Worm (Caenorhabditis elegans) whole organism, L2 larva: ENCODE measurements around the gene C35B1.3.

Experiments used
- C34F6.9 ChIP-seq: fragments of 150-350 bp; optimal IDR thresholded peaks from 2 replicates; lab custom pipeline; 2014; ENCODE audit warnings: missing biosample characterization, missing genetic modification characterization
- F13H6.1 ChIP-seq: sonication (generic microtip); optimal IDR thresholded peaks from 2 replicates; lab custom pipeline; 2016; ENCODE audit warnings: missing genetic modification characterization, missing compliant biosample characterization
- R02D3.7 ChIP-seq: fragments of 150-350 bp; optimal IDR thresholded peaks from 2 replicates; lab custom pipeline; 2014; ENCODE audit warnings: missing biosample characterization, missing genetic modification characterization
- Y55F3AM.14 ChIP-seq: fragments of 200-800 bp; sonication (Bioruptor generic); optimal IDR thresholded peaks from 2 replicates; lab custom pipeline; 2018; ENCODE audit warnings: mild to moderate bottlenecking, missing genetic modification characterization, missing compliant biosample characterization
- ZK546.5 ChIP-seq: sonication (generic microtip); optimal IDR thresholded peaks from 2 replicates; lab custom pipeline; 2017; ENCODE audit warnings: missing biosample characterization, missing genetic modification characterization
- alr-1 ChIP-seq: fragments of 150-350 bp; optimal IDR thresholded peaks from 2 replicates; lab custom pipeline; 2014; ENCODE audit warnings: missing biosample characterization, missing genetic modification characterization
- aly-2 ChIP-seq: fragments of 150-350 bp; optimal IDR thresholded peaks from 2 replicates; lab custom pipeline; 2014; ENCODE audit warnings: missing biosample characterization, missing genetic modification characterization
- ama-1 ChIP-seq: fragments of 150-350 bp; optimal IDR thresholded peaks from 2 replicates; lab custom pipeline; 2018; ENCODE audit warnings: inconsistent platforms
- blmp-1 ChIP-seq: sonication (generic microtip); optimal IDR thresholded peaks from 2 replicates; lab custom pipeline; 2017; ENCODE audit warnings: missing genetic modification characterization, mild to moderate bottlenecking, missing compliant biosample characterization, antibody characterized with exemption, moderate library complexity; ENCODE audit not compliant: insufficient read depth
- ceh-16 ChIP-seq: fragments of 150-350 bp; optimal IDR thresholded peaks from 2 replicates; lab custom pipeline; 2014; ENCODE audit warnings: missing biosample characterization, missing genetic modification characterization
- crh-2 ChIP-seq: sonication (generic microtip); optimal IDR thresholded peaks from 2 replicates; lab custom pipeline; 2017; ENCODE audit warnings: missing biosample characterization, missing genetic modification characterization
- dmd-4 ChIP-seq: sonication (generic microtip); optimal IDR thresholded peaks from 2 replicates; lab custom pipeline; 2017; ENCODE audit warnings: missing biosample characterization, missing genetic modification characterization
- elt-1 ChIP-seq: fragments of 150-350 bp; optimal IDR thresholded peaks from 2 replicates; lab custom pipeline; 2014; ENCODE audit warnings: missing biosample characterization, missing genetic modification characterization
- gmeb-1 ChIP-seq: fragments of 150-350 bp; optimal IDR thresholded peaks from 2 replicates; lab custom pipeline; 2014; ENCODE audit warnings: missing biosample characterization, missing genetic modification characterization
- lin-11 ChIP-seq: fragments of 150-350 bp; sonication (generic microtip); optimal IDR thresholded peaks from 2 replicates; lab custom pipeline; 2014; ENCODE audit warnings: missing biosample characterization, missing genetic modification characterization, inconsistent platforms, mixed read lengths
- lin-13 ChIP-seq: fragments of 150-350 bp; optimal IDR thresholded peaks from 2 replicates; lab custom pipeline; 2014; ENCODE audit warnings: missing biosample characterization, missing genetic modification reagents, missing genetic modification characterization
- lin-39 ChIP-seq: fragments of 150-350 bp; optimal IDR thresholded peaks from 2 replicates; lab custom pipeline; 2014; ENCODE audit warnings: missing biosample characterization, missing genetic modification reagents, missing genetic modification characterization
- mbf-1 ChIP-seq: sonication (generic microtip); optimal IDR thresholded peaks from 2 replicates; lab custom pipeline; 2017; ENCODE audit warnings: missing biosample characterization, missing genetic modification characterization
- mdl-1 ChIP-seq, 2 experiments: fragments of 150-350 bp in 1 of 2; sonication (generic microtip) in 1 of 2; optimal IDR thresholded peaks; 2 replicates each; lab custom pipeline; 2017; ENCODE audit warnings: missing biosample characterization in 2 of 2, missing genetic modification characterization in 2 of 2
- nhr-10 ChIP-seq: sonication (generic microtip); optimal IDR thresholded peaks from 2 replicates; lab custom pipeline; 2017; ENCODE audit warnings: missing biosample characterization, missing genetic modification characterization
- nhr-11 ChIP-seq: fragments of 150-350 bp; optimal IDR thresholded peaks from 2 replicates; lab custom pipeline; 2014; ENCODE audit warnings: missing biosample characterization, missing genetic modification characterization
- nhr-12 ChIP-seq: fragments of 150-350 bp; optimal IDR thresholded peaks from 2 replicates; lab custom pipeline; 2014; ENCODE audit warnings: missing biosample characterization, missing genetic modification characterization
- nhr-129 ChIP-seq: fragments of 150-350 bp; optimal IDR thresholded peaks from 2 replicates; lab custom pipeline; 2014; ENCODE audit warnings: missing biosample characterization, missing genetic modification characterization
- nhr-21 ChIP-seq: fragments of 150-350 bp; optimal IDR thresholded peaks from 2 replicates; lab custom pipeline; 2014; ENCODE audit warnings: missing biosample characterization, missing genetic modification characterization
- nhr-23 ChIP-seq: fragments of 150-350 bp; optimal IDR thresholded peaks from 2 replicates; lab custom pipeline; 2014; ENCODE audit warnings: missing biosample characterization, missing genetic modification reagents, missing genetic modification characterization
- nhr-237 ChIP-seq: fragments of 150-350 bp; optimal IDR thresholded peaks from 2 replicates; lab custom pipeline; 2014; ENCODE audit warnings: missing biosample characterization, missing genetic modification characterization
- nhr-25 ChIP-seq: fragments of 150-350 bp; sonication (generic microtip); optimal IDR thresholded peaks from 3 replicates; lab custom pipeline; 2014; ENCODE audit warnings: missing biosample characterization, missing genetic modification characterization
- nhr-6 ChIP-seq: fragments of 150-350 bp; optimal IDR thresholded peaks from 2 replicates; lab custom pipeline; 2014; ENCODE audit warnings: missing biosample characterization, missing genetic modification characterization
- peb-1 ChIP-seq: fragments of 150-350 bp; optimal IDR thresholded peaks from 2 replicates; lab custom pipeline; 2014; ENCODE audit warnings: missing biosample characterization, missing genetic modification characterization
- sem-4 ChIP-seq: fragments of 150-350 bp; optimal IDR thresholded peaks from 2 replicates; lab custom pipeline; 2014; ENCODE audit warnings: missing biosample characterization, missing genetic modification reagents, missing genetic modification characterization
- sma-3 ChIP-seq: sonication (generic microtip); optimal IDR thresholded peaks from 2 replicates; lab custom pipeline; 2016; ENCODE audit warnings: missing genetic modification reagents, missing genetic modification characterization, missing compliant biosample characterization
- sma-9 ChIP-seq, 2 experiments: fragments of 150-350 bp in 1 of 2; sonication (generic microtip) in 1 of 2; optimal IDR thresholded peaks; 2 replicates each; lab custom pipeline; 2014 to 2016; ENCODE audit warnings: missing genetic modification characterization in 2 of 2, mild to moderate bottlenecking in 1 of 2, missing biosample characterization in 1 of 2, missing compliant biosample characterization in 1 of 2, missing genetic modification reagents in 1 of 2, moderate library complexity in 1 of 2
- unc-39 ChIP-seq: fragments of 150-350 bp; optimal IDR thresholded peaks from 2 replicates; lab custom pipeline; 2014; ENCODE audit warnings: missing biosample characterization, missing genetic modification characterization
- unc-55 ChIP-seq: fragments of 150-350 bp; sonication (generic microtip); optimal IDR thresholded peaks from 3 replicates; lab custom pipeline; 2014; ENCODE audit warnings: missing biosample characterization, missing genetic modification reagents, missing genetic modification characterization
- zag-1 ChIP-seq: fragments of 150-350 bp; optimal IDR thresholded peaks from 2 replicates; lab custom pipeline; 2014; ENCODE audit warnings: missing biosample characterization, missing genetic modification characterization
- ztf-1 ChIP-seq: fragments of 200-800 bp; sonication (Bioruptor generic); conservative IDR thresholded peaks from 2 replicates; pipeline ENCODE4 v1.3.6; 2022; ENCODE audit warnings: missing genetic modification characterization, missing compliant biosample characterization

C35B1.3 gene

ce11 chrIV:4063573-4063972 is 17.4 kb upstream of the C35B1.3 start, which contains the start of gene ilys-6:
TSS of gene ilys-6 (minus strand) at chrIV:4063673.
- TF ChIP-seq nhr-12 (tag; lab: Kevin White, UChicago) (no peak), sem-4 (tag; lab: Kevin White, UChicago) (no peak), nhr-25 (tag; lab: Kevin White, UChicago) (no peak), blmp-1 (tag; lab: Kevin White, UChicago) (no peak), nhr-10 (tag; lab: Kevin White, UChicago) (no peak), alr-1 (tag; lab: Kevin White, UChicago) (no peak), dmd-4 (tag; lab: Kevin White, UChicago) (no peak), nhr-237 (no peak), sma-3 (GFP tag; lab: Kevin White, UChicago) (no peak), sma-9 (GFP tag; optimal IDR thresholded peaks at IDR 0.05; lab: Kevin White, UChicago) (no peak), sma-9 (tag; optimal IDR thresholded peaks at IDR 0.05; lab: Kevin White, UChicago) (no peak), ZK546.5 (no peak)

- TF ChIP-seq nhr-23 (no peak), lin-39 (tag; lab: Kevin White, UChicago) (no peak), sma-3 (GFP tag; lab: Kevin White, UChicago) (no peak), sem-4 (tag; lab: Kevin White, UChicago) (no peak), alr-1 (tag; lab: Kevin White, UChicago) (no peak), aly-2 (no peak), nhr-21 (tag; lab: Kevin White, UChicago) (no peak)
These were observed 13.6 kb upstream of the C35B1.3 start for ce11 chrIV:4067336-4067735.

- no peak for TF ChIP-seq F13H6.1 (tag; lab: Kevin White, UChicago)
- TF ChIP-seq ztf-1: no peak
These were observed 12.5 kb upstream of the C35B1.3 start, which contains the start of gene fbxb-55 for ce11 chrIV:4068480-4068879. TSS of gene fbxb-55 (plus strand) at chrIV:4068780.

ce11 chrIV:4070810-4071209 is 10.1 kb upstream of the C35B1.3 start:
- TF ChIP-seq sem-4 (tag; lab: Kevin White, UChicago): no peak
- no peak for TF ChIP-seq blmp-1 (tag; lab: Kevin White, UChicago)
- no peak for TF ChIP-seq ZK546.5
- TF ChIP-seq R02D3.7 (tag; lab: Kevin White, UChicago): no peak
- TF ChIP-seq nhr-21 (tag; lab: Kevin White, UChicago): no peak
- TF ChIP-seq nhr-129 (tag; lab: Kevin White, UChicago): no peak
- no peak for TF ChIP-seq lin-13
- TF ChIP-seq nhr-6 (tag; lab: Kevin White, UChicago): no peak

ce11 chrIV:4072027-4072426 is 8.9 kb upstream of the C35B1.3 start, which contains the start of gene pqn-75:
TSS of gene pqn-75 (plus strand) at chrIV:4072327.
- no peak for TF ChIP-seq mdl-1 (tag; optimal IDR thresholded peaks at IDR 0.05; lab: Kevin White, UChicago)
- no peak for TF ChIP-seq zag-1 (tag; lab: Kevin White, UChicago)
- no peak for TF ChIP-seq C34F6.9 (tag; lab: Kevin White, UChicago)
- TF ChIP-seq lin-11: no peak
- no peak for TF ChIP-seq nhr-11 (tag; lab: Kevin White, UChicago)
- TF ChIP-seq nhr-21 (tag; lab: Kevin White, UChicago): no peak
- TF ChIP-seq, all 48 proteins: peak for 0

ce11 chrIV:4074610-4075009 is 6.3 kb upstream of the C35B1.3 start, which contains the start of gene W03D2.9:
TSS of gene W03D2.9 (minus strand) at chrIV:4074710.
- no peak for TF ChIP-seq mbf-1 (tag; lab: Kevin White, UChicago)
- TF ChIP-seq nhr-10 (tag; lab: Kevin White, UChicago): no peak
- no peak for TF ChIP-seq unc-39 (tag; lab: Kevin White, UChicago)

ce11 chrIV:4076690-4077295 is 4.2 kb upstream of the C35B1.3 start:
- no peak for TF ChIP-seq Y55F3AM.14 (GFP tag; lab: Kevin White, UChicago)
- TF ChIP-seq R02D3.7 (tag; lab: Kevin White, UChicago): no peak
- TF ChIP-seq elt-1 (tag; lab: Kevin White, UChicago): no peak
- no peak for TF ChIP-seq gmeb-1 (tag; lab: Kevin White, UChicago)
- TF ChIP-seq peb-1: no peak
- TF ChIP-seq ama-1 (lab: Kevin White, UChicago): no peak
- TF ChIP-seq crh-2 (tag; lab: Kevin White, UChicago): no peak
- no peak for TF ChIP-seq ztf-1
- TF ChIP-seq unc-55 (GFP tag; lab: Kevin White, UChicago): no peak
- no peak for TF ChIP-seq sma-3 (GFP tag; lab: Kevin White, UChicago)
- no peak for TF ChIP-seq mdl-1 (tag; optimal IDR thresholded peaks at IDR 0.05; lab: Kevin White, UChicago)
- no peak for TF ChIP-seq ceh-16 (tag; lab: Kevin White, UChicago)
